Worm (Caenorhabditis elegans): ENCODE data around the gene abu-4.

The abu-4 gene

DNA sequence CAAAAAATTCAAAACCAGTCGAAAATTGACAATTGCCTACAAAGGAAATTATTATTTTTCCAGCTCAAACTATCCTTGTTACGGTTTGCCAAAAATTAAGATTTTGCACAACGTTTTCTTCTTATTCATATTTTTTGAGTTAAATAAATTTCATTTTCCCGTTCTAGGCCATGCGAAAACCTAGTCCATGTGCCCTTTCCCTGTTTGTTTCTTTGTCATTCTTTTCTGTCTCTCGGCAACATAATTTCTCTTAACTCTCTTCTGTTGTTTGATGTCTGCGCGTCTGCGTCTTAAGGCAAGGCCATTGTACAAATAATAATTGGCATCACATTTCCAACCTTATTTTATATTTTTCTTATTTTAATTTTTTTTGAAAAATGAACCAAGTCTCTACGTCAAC, 6.9 kb downstream of the abu-4 start, which contains the start of gene nhr-228 (continued):
- TF ChIP-seq lin-13 (GFP tag; optimal IDR thresholded peaks at IDR 0.05) (no peak), skn-1 (tag; optimal IDR thresholded peaks at IDR 0.05) (peak; percentile 77), nhr-11 (tag; optimal IDR thresholded peaks at IDR 0.05) (no peak), dmd-4 (tag; optimal IDR thresholded peaks at IDR 0.05) (no peak), fos-1 (tag; optimal IDR thresholded peaks at IDR 0.05) (peak; percentile 74), lin-39 (tag; optimal IDR thresholded peaks at IDR 0.05) (no peak), blmp-1 (tag; optimal IDR thresholded peaks at IDR 0.05; ENCODE audit: insufficient read depth) (peak; percentile 19), zag-1 (tag; optimal IDR thresholded peaks at IDR 0.05) (no peak), nhr-10 (tag; optimal IDR thresholded peaks at IDR 0.05) (no peak), unc-39 (tag; optimal IDR thresholded peaks at IDR 0.05) (no peak), R02D3.7 (tag; optimal IDR thresholded peaks at IDR 0.05) (no peak), nhr-21 (tag; optimal IDR thresholded peaks at IDR 0.05) (no peak), nhr-129 (tag; optimal IDR thresholded peaks at IDR 0.05) (peak; percentile 41), sma-3 (GFP tag; optimal IDR thresholded peaks at IDR 0.05) (no peak), ZK546.5 (tag; optimal IDR thresholded peaks at IDR 0.05) (no peak), nhr-237 (tag; optimal IDR thresholded peaks at IDR 0.05) (no peak)

- no peak for TF ChIP-seq snpc-4 (tag; optimal IDR thresholded peaks at IDR 0.05)
- no peak for TF ChIP-seq mdl-1 (tag; optimal IDR thresholded peaks at IDR 0.05)
- no peak for TF ChIP-seq gmeb-1 (tag; optimal IDR thresholded peaks at IDR 0.05)
- TF ChIP-seq fos-1 (tag; optimal IDR thresholded peaks at IDR 0.05): no peak
- no peak for TF ChIP-seq ceh-16 (tag; optimal IDR thresholded peaks at IDR 0.05)
These were observed 10.5 kb downstream of the abu-4 start, which contains the start of gene nhr-227 for ce11 chrV:2285107-2285506. Gene nhr-227 (plus strand): TSS chrV:2285432.

DNA sequence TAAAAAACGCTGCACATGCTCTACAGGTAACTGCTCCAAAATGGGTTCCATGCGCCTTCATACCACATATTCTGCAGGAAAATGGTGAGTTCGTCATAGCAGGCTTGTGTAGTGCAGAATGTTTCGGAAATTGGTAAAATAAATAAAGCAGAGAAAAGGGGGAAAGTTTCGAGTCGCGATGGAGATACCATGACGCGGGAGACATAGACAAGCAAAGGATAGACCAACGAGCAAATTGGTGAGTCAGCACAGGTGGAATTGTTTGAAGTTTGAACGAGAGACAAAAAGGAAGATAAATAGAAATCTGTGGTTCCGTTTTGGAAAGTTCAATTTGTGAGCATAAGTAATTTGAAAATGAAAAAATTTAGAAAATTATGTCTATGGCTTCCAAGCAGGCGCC, 15.7 kb downstream of the abu-4 start, which contains the start of gene nhr-225:
Gene nhr-225 (minus strand): TSS at position 146 of the 400 bp plus-strand sequence.
- peak; percentile 57 for TF ChIP-seq fos-1 (tag; optimal IDR thresholded peaks at IDR 0.05)
- TF ChIP-seq alr-1 (tag; optimal IDR thresholded peaks at IDR 0.05): no peak
- TF ChIP-seq sma-9 (GFP tag; optimal IDR thresholded peaks at IDR 0.05): peak; percentile 18
- no peak for TF ChIP-seq sma-9 (tag; optimal IDR thresholded peaks at IDR 0.05)

ce11 chrV:2292240-2292639, 17.6 kb downstream of the abu-4 start, which contains the start of gene nhr-115:
Gene nhr-115 (plus strand): TSS chrV:2292540.
- no peak for TF ChIP-seq nhr-25 (tag; optimal IDR thresholded peaks at IDR 0.05)
- peak; percentile 37 for TF ChIP-seq fos-1 (tag; optimal IDR thresholded peaks at IDR 0.05)
- no peak for TF ChIP-seq elt-3 (tag; optimal IDR thresholded peaks at IDR 0.05)

ce11 chrV:2294577-2294976, 19.9 kb downstream of the abu-4 start, which contains the start of gene nhr-226:
Gene nhr-226 (plus strand): TSS chrV:2294877.
- TF ChIP-seq fos-1 (tag; optimal IDR thresholded peaks at IDR 0.05) (peak; percentile 46), blmp-1 (tag; optimal IDR thresholded peaks at IDR 0.05; ENCODE audit: insufficient read depth) (no peak)

- no peak for TF ChIP-seq R02D3.7 (tag; optimal IDR thresholded peaks at IDR 0.05)
- TF ChIP-seq nhr-21 (tag; optimal IDR thresholded peaks at IDR 0.05): no peak
- TF ChIP-seq nhr-11 (tag; optimal IDR thresholded peaks at IDR 0.05): no peak
- no peak for TF ChIP-seq unc-62 (GFP tag; optimal IDR thresholded peaks at IDR 0.05)
- no peak for TF ChIP-seq dmd-4 (tag; optimal IDR thresholded peaks at IDR 0.05)
- TF ChIP-seq Y55F3AM.14 (GFP tag; optimal IDR thresholded peaks at IDR 0.05): no peak
- TF ChIP-seq nhr-237 (tag; optimal IDR thresholded peaks at IDR 0.05): no peak
- TF ChIP-seq gmeb-1 (tag; optimal IDR thresholded peaks at IDR 0.05): no peak
- TF ChIP-seq unc-55 (GFP tag; optimal IDR thresholded peaks at IDR 0.05): no peak
- no peak for TF ChIP-seq nhr-10 (tag; optimal IDR thresholded peaks at IDR 0.05)
- TF ChIP-seq lsy-2 (tag; optimal IDR thresholded peaks at IDR 0.05): no peak
- no peak for TF ChIP-seq ztf-11 (tag; optimal IDR thresholded peaks at IDR 0.05)
- no peak for TF ChIP-seq C34F6.9 (tag; optimal IDR thresholded peaks at IDR 0.05)
- TF ChIP-seq F13H6.1 (tag; optimal IDR thresholded peaks at IDR 0.05): no peak
- TF ChIP-seq nhr-25 (tag; optimal IDR thresholded peaks at IDR 0.05): no peak
- TF ChIP-seq mab-5 (tag; optimal IDR thresholded peaks at IDR 0.05): no peak
- no peak for TF ChIP-seq snpc-4 (tag; optimal IDR thresholded peaks at IDR 0.05)
These were observed 26.3 kb downstream of the abu-4 start, which contains the start of gene Y19D10B.8 for ce11 chrV:2300905-2301304. Gene Y19D10B.8 (minus strand): TSS chrV:2301005.
